Worm (Caenorhabditis elegans) whole organism, L1 larva: Measurements from ENCODE around the gene tag-297.

ENCODE experiments used
- C04F5.9 ChIP-seq: sonication (generic microtip); optimal IDR thresholded peaks from 2 replicates; lab custom pipeline; 2016; ENCODE audit warnings: missing genetic modification characterization, missing compliant biosample characterization
- C16A3.4 ChIP-seq: fragments of 150-350 bp; optimal IDR thresholded peaks from 2 replicates; lab custom pipeline; 2014; ENCODE audit warnings: missing biosample characterization, missing genetic modification characterization
- C34B4.2 ChIP-seq: sonication (generic microtip); optimal IDR thresholded peaks from 2 replicates; lab custom pipeline; 2017; ENCODE audit warnings: mild to moderate bottlenecking, missing genetic modification characterization, missing compliant biosample characterization
- F16B12.6 ChIP-seq: fragments of 150-350 bp; optimal IDR thresholded peaks from 2 replicates; lab custom pipeline; 2014; ENCODE audit warnings: missing biosample characterization, missing genetic modification characterization
- Y116A8C.19 ChIP-seq: sonication (generic microtip); optimal IDR thresholded peaks from 2 replicates; lab custom pipeline; 2016; ENCODE audit warnings: missing compliant biosample characterization, missing genetic modification characterization, borderline replicate concordance
- aha-1 ChIP-seq: fragments of 150-350 bp; optimal IDR thresholded peaks from 2 replicates; lab custom pipeline; 2014; ENCODE audit warnings: missing biosample characterization, missing genetic modification characterization
- aly-2 ChIP-seq: fragments of 150-350 bp; optimal IDR thresholded peaks from 2 replicates; lab custom pipeline; 2014; ENCODE audit warnings: missing biosample characterization, missing genetic modification characterization
- ama-1 ChIP-seq: fragments of 150-350 bp; optimal IDR thresholded peaks from 2 replicates; lab custom pipeline; 2014
- ceh-82 ChIP-seq, 3 experiments: fragments of 150-350 bp in 1 of 3; sonication (generic microtip) in 2 of 3; optimal IDR thresholded peaks; 2 replicates each; lab custom pipeline; 2014 to 2017; ENCODE audit warnings: missing biosample characterization in 3 of 3, missing genetic modification characterization in 3 of 3
- efl-1 ChIP-seq, 4 experiments: fragments of 150-350 bp; optimal IDR thresholded peaks in 3 of 4; peaks in 1 of 4; 1 replicate in 1 of 4; 2 replicates in 3 of 4; lab custom pipeline; 2014; ENCODE audit warnings: missing biosample characterization in 2 of 4, missing genetic modification characterization in 2 of 4, missing genetic modification reagents in 2 of 4
- efl-3 ChIP-seq: fragments of 200-800 bp; sonication (Bioruptor generic); optimal IDR thresholded peaks from 2 replicates; lab custom pipeline; 2018; ENCODE audit warnings: mild to moderate bottlenecking, missing genetic modification characterization, missing compliant biosample characterization
- egl-27 ChIP-seq, 2 experiments: fragments of 150-350 bp in 1 of 2; sonication (generic microtip); optimal IDR thresholded peaks; 3 replicates each; lab custom pipeline; 2017 to 2018; ENCODE audit warnings: missing biosample characterization in 2 of 2, missing genetic modification characterization in 2 of 2, missing genetic modification reagents in 2 of 2
- elt-3 ChIP-seq, 6 experiments: fragments of 150-350 bp in 1 of 6; sonication (generic microtip); optimal IDR thresholded peaks; 2 replicates each; lab custom pipeline; 2017 to 2018; ENCODE audit warnings: missing biosample characterization in 6 of 6, missing genetic modification characterization in 6 of 6, inconsistent platforms in 1 of 6
- ets-5 ChIP-seq: fragments of 200-800 bp; sonication (Bioruptor generic); IDR thresholded peaks from 2 replicates; pipeline ENCODE4 v1.3.6; 2022; ENCODE audit warnings: missing genetic modification characterization, missing compliant biosample characterization
- fkh-8 ChIP-seq: sonication (generic microtip); optimal IDR thresholded peaks from 2 replicates; lab custom pipeline; 2016; ENCODE audit warnings: mild to moderate bottlenecking, missing genetic modification characterization, missing compliant biosample characterization
- fos-1 ChIP-seq: fragments of 150-350 bp; optimal IDR thresholded peaks from 2 replicates; lab custom pipeline; 2014; ENCODE audit warnings: missing biosample characterization, missing genetic modification characterization
- hlh-17 ChIP-seq: fragments of 200-800 bp; sonication (Bioruptor generic); optimal IDR thresholded peaks from 2 replicates; lab custom pipeline; 2018; ENCODE audit warnings: missing genetic modification characterization, mild to moderate bottlenecking, missing compliant biosample characterization, moderate library complexity, borderline replicate concordance
- hpl-2 ChIP-seq: fragments of 150-350 bp; optimal IDR thresholded peaks from 2 replicates; lab custom pipeline; 2014; ENCODE audit warnings: missing biosample characterization, missing genetic modification reagents, missing genetic modification characterization
- irx-1 ChIP-seq: sonication (generic microtip); optimal IDR thresholded peaks from 2 replicates; lab custom pipeline; 2016; ENCODE audit warnings: missing genetic modification characterization, missing compliant biosample characterization
- lin-13 ChIP-seq: fragments of 150-350 bp; optimal IDR thresholded peaks from 2 replicates; lab custom pipeline; 2014; ENCODE audit warnings: missing biosample characterization, missing genetic modification reagents, missing genetic modification characterization
- lin-35 ChIP-seq, 2 experiments: fragments of 150-350 bp; optimal IDR thresholded peaks; 2 replicates each; lab custom pipeline; 2014; ENCODE audit warnings: missing biosample characterization in 2 of 2, missing genetic modification characterization in 2 of 2, missing genetic modification reagents in 2 of 2
- lin-39 ChIP-seq: fragments of 150-350 bp; optimal IDR thresholded peaks from 2 replicates; lab custom pipeline; 2014; ENCODE audit warnings: missing biosample characterization, missing genetic modification reagents, missing genetic modification characterization
- lir-3 ChIP-seq: sonication (generic microtip); optimal IDR thresholded peaks from 2 replicates; lab custom pipeline; 2016; ENCODE audit warnings: mild to moderate bottlenecking, missing genetic modification characterization, moderate library complexity, missing compliant biosample characterization; ENCODE audit not compliant: poor library complexity
- mdl-1 ChIP-seq, 2 experiments: fragments of 150-350 bp; optimal IDR thresholded peaks; 2 replicates each; lab custom pipeline; 2014 to 2017; ENCODE audit warnings: missing biosample characterization in 2 of 2, missing genetic modification characterization in 2 of 2, inconsistent platforms in 1 of 2
- mef-2 ChIP-seq: fragments of 150-350 bp; optimal IDR thresholded peaks from 2 replicates; lab custom pipeline; 2014; ENCODE audit warnings: missing biosample characterization, missing genetic modification characterization
- mep-1 ChIP-seq: fragments of 150-350 bp; optimal IDR thresholded peaks from 2 replicates; lab custom pipeline; 2014; ENCODE audit warnings: missing biosample characterization, missing genetic modification characterization
- nhr-11 ChIP-seq: fragments of 150-350 bp; optimal IDR thresholded peaks from 2 replicates; lab custom pipeline; 2014; ENCODE audit warnings: missing biosample characterization, missing genetic modification characterization
- nhr-20 ChIP-seq: sonication (generic microtip); optimal IDR thresholded peaks from 2 replicates; lab custom pipeline; 2016; ENCODE audit warnings: mild to moderate bottlenecking, missing genetic modification characterization, missing compliant biosample characterization
- nhr-237 ChIP-seq: fragments of 150-350 bp; optimal IDR thresholded peaks from 2 replicates; lab custom pipeline; 2014; ENCODE audit warnings: missing biosample characterization, missing genetic modification characterization
- nhr-47 ChIP-seq: sonication (generic microtip); optimal IDR thresholded peaks from 2 replicates; lab custom pipeline; 2016; ENCODE audit warnings: mild to moderate bottlenecking, missing genetic modification characterization, moderate library complexity, missing compliant biosample characterization
- nhr-71 ChIP-seq: sonication (generic microtip); optimal IDR thresholded peaks from 2 replicates; lab custom pipeline; 2016; ENCODE audit warnings: mild to moderate bottlenecking, missing genetic modification characterization, moderate library complexity, missing compliant biosample characterization
- nhr-76 ChIP-seq: sonication (generic microtip); optimal IDR thresholded peaks from 2 replicates; lab custom pipeline; 2017; ENCODE audit warnings: missing biosample characterization, missing genetic modification characterization
- nhr-85 ChIP-seq: sonication (generic microtip); peaks from one replicate; lab custom pipeline; 2016; ENCODE audit warnings: missing genetic modification characterization, inconsistent platforms, missing compliant biosample characterization
- nhr-90 ChIP-seq: sonication (generic microtip); optimal IDR thresholded peaks from 2 replicates; lab custom pipeline; 2016; ENCODE audit warnings: mild to moderate bottlenecking, missing genetic modification characterization, missing compliant biosample characterization; ENCODE audit not compliant: poor library complexity
- pag-3 ChIP-seq: sonication (generic microtip); optimal IDR thresholded peaks from 2 replicates; lab custom pipeline; 2017; ENCODE audit warnings: missing genetic modification characterization, mild to moderate bottlenecking, missing compliant biosample characterization, antibody characterized with exemption, borderline replicate concordance; ENCODE audit not compliant: insufficient read depth
- pax-3 ChIP-seq: fragments of 200-800 bp; sonication (Bioruptor generic); optimal IDR thresholded peaks from 2 replicates; lab custom pipeline; 2018; ENCODE audit warnings: mild to moderate bottlenecking, missing genetic modification characterization, moderate library complexity, missing compliant biosample characterization
- pqm-1 ChIP-seq: sonication (generic microtip); optimal IDR thresholded peaks from 3 replicates; lab custom pipeline; 2017; ENCODE audit warnings: missing biosample characterization, missing genetic modification characterization
- skn-1 ChIP-seq: fragments of 150-350 bp; optimal IDR thresholded peaks from 2 replicates; lab custom pipeline; 2014; ENCODE audit warnings: missing biosample characterization, missing genetic modification characterization
- sox-4 ChIP-seq: sonication (generic microtip); optimal IDR thresholded peaks from 2 replicates; lab custom pipeline; 2016; ENCODE audit warnings: missing genetic modification characterization, missing compliant biosample characterization
- sptf-1 ChIP-seq: fragments of 150-350 bp; optimal IDR thresholded peaks from 2 replicates; lab custom pipeline; 2014; ENCODE audit warnings: missing biosample characterization, missing genetic modification characterization
- sup-37 ChIP-seq: fragments of 200-800 bp; sonication (Bioruptor generic); optimal IDR thresholded peaks from 2 replicates; lab custom pipeline; 2018; ENCODE audit warnings: mild to moderate bottlenecking, missing genetic modification characterization, missing compliant biosample characterization
- swsn-7 ChIP-seq: sonication (generic microtip); optimal IDR thresholded peaks from 2 replicates; lab custom pipeline; 2016; ENCODE audit warnings: missing genetic modification characterization, missing compliant biosample characterization
- unc-62 ChIP-seq: fragments of 150-350 bp; optimal IDR thresholded peaks from 2 replicates; lab custom pipeline; 2014; ENCODE audit warnings: missing biosample characterization, missing genetic modification reagents, missing genetic modification characterization
- unc-98 ChIP-seq: fragments of 200-800 bp; sonication (Bioruptor generic); IDR thresholded peaks from 2 replicates; pipeline ENCODE4 v1.3.6; 2022; ENCODE audit warnings: missing genetic modification characterization, missing compliant biosample characterization
- vab-15 ChIP-seq: sonication (generic microtip); optimal IDR thresholded peaks from 2 replicates; lab custom pipeline; 2017; ENCODE audit warnings: missing genotype, mild to moderate bottlenecking, missing genetic modification characterization, missing compliant biosample characterization
- zag-1 ChIP-seq: fragments of 150-350 bp; optimal IDR thresholded peaks from 2 replicates; lab custom pipeline; 2014; ENCODE audit warnings: missing biosample characterization, missing genetic modification characterization
- zip-4 ChIP-seq: fragments of 200-800 bp; sonication (Bioruptor generic); optimal IDR thresholded peaks from 2 replicates; lab custom pipeline; 2018; ENCODE audit warnings: mild to moderate bottlenecking, missing genetic modification characterization, moderate library complexity, missing compliant biosample characterization

tag-297 gene

DNA sequence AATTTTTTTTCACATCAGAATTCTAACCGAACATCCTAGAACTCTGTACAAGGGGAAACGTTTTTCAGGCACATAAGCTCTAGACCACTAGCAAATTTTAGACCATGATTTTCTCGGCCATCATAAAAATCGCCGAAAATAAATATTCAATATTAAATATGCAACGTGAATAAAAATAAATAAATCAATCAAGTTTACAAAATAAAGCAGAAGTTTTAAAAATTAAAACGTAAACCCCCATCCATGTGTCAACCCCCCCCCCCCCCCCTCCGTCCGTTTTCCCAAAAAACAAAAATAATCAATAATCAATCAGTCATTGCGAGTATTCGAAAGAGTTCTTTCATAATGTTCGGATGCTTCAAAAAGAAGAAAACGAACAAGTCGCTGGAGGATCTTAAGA is 34.1 kb upstream of the tag-297 start, which contains the start of gene catp-4:
TSS of gene catp-4 (plus strand) at position 301 of the 400 bp plus-strand sequence.
- TF ChIP-seq F16B12.6 (tag; lab: Kevin White, UChicago): no peak
- no peak for TF ChIP-seq ets-5 (GFP tag; lab: Robert Waterston, UW)
- TF ChIP-seq vab-15 (tag; lab: Kevin White, UChicago): no peak
- TF ChIP-seq C04F5.9 (tag; lab: Kevin White, UChicago): no peak
- no peak for TF ChIP-seq lir-3 (tag; lab: Kevin White, UChicago)
- no peak for TF ChIP-seq nhr-90 (tag; lab: Kevin White, UChicago)

DNA sequence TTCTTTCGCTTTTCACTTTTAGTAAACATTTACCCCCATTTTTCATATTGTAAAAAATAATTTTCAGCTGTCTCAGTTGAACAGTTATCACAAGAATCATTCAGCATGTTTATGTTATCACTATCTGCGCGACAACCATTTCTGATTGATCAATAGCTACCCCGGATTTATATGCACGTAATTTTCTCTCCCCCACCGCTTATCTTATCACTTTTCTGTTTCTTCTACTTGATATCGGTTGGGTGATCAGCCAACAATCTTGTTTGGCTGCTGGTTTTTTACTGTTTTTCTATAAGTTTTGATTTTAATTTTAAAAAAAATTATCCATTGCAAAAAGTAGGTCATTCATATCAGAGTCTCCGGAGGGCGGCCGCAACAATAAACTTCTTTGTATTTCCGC is 29.6 kb upstream of the tag-297 start:
- TF ChIP-seq sox-4 (tag; lab: Kevin White, UChicago): no peak
- TF ChIP-seq elt-3 (tag; optimal IDR thresholded peaks at IDR 0.05; lab: Kevin White, UChicago): peak; percentile 37 to 97 (median 69)
- TF ChIP-seq nhr-20: no peak
- TF ChIP-seq hpl-2 (GFP tag; lab: Kevin White, UChicago): no peak
- TF ChIP-seq nhr-85: peak; percentile 44
- no peak for TF ChIP-seq unc-98 (GFP tag; lab: Robert Waterston, UW)
- TF ChIP-seq pqm-1 (tag; lab: Kevin White, UChicago): no peak
- TF ChIP-seq egl-27 (tag; optimal IDR thresholded peaks at IDR 0.05; lab: Kevin White, UChicago): no peak
- TF ChIP-seq zip-4 (GFP tag; lab: Kevin White, UChicago): no peak
- TF ChIP-seq C34B4.2 (tag; lab: Kevin White, UChicago): no peak

DNA sequence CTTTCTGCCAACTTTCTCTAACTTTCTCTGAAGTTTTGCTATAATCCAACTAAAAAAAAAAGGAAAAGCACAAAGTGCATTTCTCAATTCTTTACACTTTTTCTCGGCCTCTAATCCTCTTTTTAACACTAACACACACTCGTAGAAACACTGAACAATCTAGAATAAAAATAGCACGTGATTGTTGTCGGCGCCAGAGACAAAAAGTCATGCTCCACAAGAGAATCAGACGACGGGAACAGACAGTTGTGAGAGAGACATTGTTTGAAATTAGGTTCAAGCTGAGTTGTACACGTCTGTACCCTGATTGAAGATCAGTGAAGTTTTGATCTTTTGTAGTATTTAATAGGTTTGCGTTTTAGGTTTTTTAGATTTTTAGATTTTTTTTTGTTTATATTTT is 29.1 kb upstream of the tag-297 start:
- TF ChIP-seq lin-35 (GFP tag; optimal IDR thresholded peaks at IDR 0.05; lab: Kevin White, UChicago) (peak; percentile 56 to 80), aly-2 (tag; lab: Kevin White, UChicago) (no peak), nhr-90 (tag; lab: Kevin White, UChicago) (peak; percentile 66), unc-62 (no peak), sox-4 (tag; lab: Kevin White, UChicago) (no peak), sptf-1 (no peak), irx-1 (tag; lab: Kevin White, UChicago) (peak; percentile 17), efl-1 (optimal IDR thresholded peaks at IDR 0.05; lab: Kevin White, UChicago) (peak; percentile 32 to 51), efl-1 (GFP tag; optimal IDR thresholded peaks at IDR 0.05 in 1 of 2; lab: Kevin White, UChicago) (peak; percentile 42 to 92), nhr-47 (peak; percentile 61), nhr-20 (peak; percentile 84), lin-39 (tag; lab: Kevin White, UChicago) (no peak), nhr-76 (tag; lab: Kevin White, UChicago) (no peak), lir-3 (tag; lab: Kevin White, UChicago) (peak; percentile 51), nhr-85 (peak; percentile 67), lin-13 (GFP tag; lab: Kevin White, UChicago) (peak; percentile 57), swsn-7 (tag; lab: Kevin White, UChicago) (peak; percentile 69), mdl-1 (tag; optimal IDR thresholded peaks at IDR 0.05; lab: Kevin White, UChicago) (peak in 1 of 2 experiments; percentile 89), mep-1 (peak; percentile 73), nhr-71 (tag; lab: Kevin White, UChicago) (peak; percentile 95), pax-3 (tag; lab: Kevin White, UChicago) (no peak), unc-98 (GFP tag; lab: Robert Waterston, UW) (no peak), zag-1 (tag; lab: Kevin White, UChicago) (no peak), mef-2 (no peak), sup-37 (GFP tag; lab: Kevin White, UChicago) (peak; percentile 44), egl-27 (tag; optimal IDR thresholded peaks at IDR 0.05; lab: Kevin White, UChicago) (peak in 1 of 2 experiments; percentile 10), fos-1 (tag; lab: Kevin White, UChicago) (no peak), F16B12.6 (tag; lab: Kevin White, UChicago) (no peak), nhr-237 (tag; lab: Kevin White, UChicago) (no peak), fkh-8 (tag; lab: Kevin White, UChicago) (peak; percentile 73), ceh-82 (tag; optimal IDR thresholded peaks at IDR 0.05; lab: Kevin White, UChicago) (no peak), C16A3.4 (tag; lab: Kevin White, UChicago) (peak; percentile 19), C04F5.9 (tag; lab: Kevin White, UChicago) (no peak), skn-1 (tag; lab: Kevin White, UChicago) (peak; percentile 54), Y116A8C.19 (tag; lab: Kevin White, UChicago) (no peak), aha-1 (tag; lab: Kevin White, UChicago) (no peak), pag-3 (tag; lab: Kevin White, UChicago) (no peak), ama-1 (lab: Kevin White, UChicago) (peak; percentile 32), hlh-17 (GFP tag; lab: Kevin White, UChicago) (no peak), efl-3 (GFP tag; lab: Kevin White, UChicago) (no peak), nhr-11 (tag; lab: Kevin White, UChicago) (peak; percentile 73)
